Worm (Caenorhabditis elegans) whole organism, L1 larva: ENCODE results near the gene F10D2.16.

Source experiments
- C04F5.9 ChIP-seq: sonication (generic microtip); optimal IDR thresholded peaks from 2 replicates; lab custom pipeline; 2016; ENCODE audit warnings: missing genetic modification characterization, missing compliant biosample characterization
- C16A3.4 ChIP-seq: fragments of 150-350 bp; optimal IDR thresholded peaks from 2 replicates; lab custom pipeline; 2014; ENCODE audit warnings: missing biosample characterization, missing genetic modification characterization
- F16B12.6 ChIP-seq: fragments of 150-350 bp; optimal IDR thresholded peaks from 2 replicates; lab custom pipeline; 2014; ENCODE audit warnings: missing biosample characterization, missing genetic modification characterization
- Y116A8C.19 ChIP-seq: sonication (generic microtip); optimal IDR thresholded peaks from 2 replicates; lab custom pipeline; 2016; ENCODE audit warnings: missing compliant biosample characterization, missing genetic modification characterization, borderline replicate concordance
- aly-2 ChIP-seq: fragments of 150-350 bp; optimal IDR thresholded peaks from 2 replicates; lab custom pipeline; 2014; ENCODE audit warnings: missing biosample characterization, missing genetic modification characterization
- ceh-8 ChIP-seq: fragments of 200-800 bp; sonication (Bioruptor generic); optimal IDR thresholded peaks from 2 replicates; lab custom pipeline; 2018; ENCODE audit warnings: mild to moderate bottlenecking, missing genetic modification characterization, moderate library complexity, missing compliant biosample characterization
- ceh-82 ChIP-seq, 3 experiments: fragments of 150-350 bp in 1 of 3; sonication (generic microtip) in 2 of 3; optimal IDR thresholded peaks; 2 replicates each; lab custom pipeline; 2014 to 2017; ENCODE audit warnings: missing biosample characterization in 3 of 3, missing genetic modification characterization in 3 of 3
- ceh-90 ChIP-seq: sonication (generic microtip); optimal IDR thresholded peaks from 2 replicates; lab custom pipeline; 2016; ENCODE audit warnings: missing genetic modification characterization, missing compliant biosample characterization
- dpl-1 ChIP-seq, 3 experiments: fragments of 150-350 bp in 2 of 3; sonication (generic microtip) in 1 of 3; optimal IDR thresholded peaks; 2 replicates each; lab custom pipeline; 2014 to 2017; ENCODE audit warnings: missing biosample characterization in 3 of 3, missing genetic modification characterization in 3 of 3, missing genetic modification reagents in 3 of 3
- dsc-1 ChIP-seq: sonication (generic microtip); optimal IDR thresholded peaks from 2 replicates; lab custom pipeline; 2016; ENCODE audit warnings: mild to moderate bottlenecking, missing genetic modification characterization, missing compliant biosample characterization
- efl-1 ChIP-seq, 4 experiments: fragments of 150-350 bp; optimal IDR thresholded peaks in 3 of 4; peaks in 1 of 4; 1 replicate in 1 of 4; 2 replicates in 3 of 4; lab custom pipeline; 2014; ENCODE audit warnings: missing biosample characterization in 2 of 4, missing genetic modification characterization in 2 of 4, missing genetic modification reagents in 2 of 4
- efl-3 ChIP-seq: fragments of 200-800 bp; sonication (Bioruptor generic); optimal IDR thresholded peaks from 2 replicates; lab custom pipeline; 2018; ENCODE audit warnings: mild to moderate bottlenecking, missing genetic modification characterization, missing compliant biosample characterization
- egl-13 ChIP-seq: sonication (generic microtip); optimal IDR thresholded peaks from 2 replicates; lab custom pipeline; 2016; ENCODE audit warnings: missing genotype, missing genetic modification reagents, missing genetic modification characterization, missing compliant biosample characterization
- fkh-8 ChIP-seq: sonication (generic microtip); optimal IDR thresholded peaks from 2 replicates; lab custom pipeline; 2016; ENCODE audit warnings: mild to moderate bottlenecking, missing genetic modification characterization, missing compliant biosample characterization
- grh-1 ChIP-seq: fragments of 200-800 bp; sonication (Bioruptor generic); IDR thresholded peaks from 2 replicates; pipeline ENCODE4 v1.3.6; 2022; ENCODE audit warnings: missing genetic modification reagents, missing genetic modification characterization, missing compliant biosample characterization
- hpl-2 ChIP-seq: fragments of 150-350 bp; optimal IDR thresholded peaks from 2 replicates; lab custom pipeline; 2014; ENCODE audit warnings: missing biosample characterization, missing genetic modification reagents, missing genetic modification characterization
- isw-1 ChIP-seq: fragments of 200-800 bp; sonication (Bioruptor generic); IDR thresholded peaks from 2 replicates; pipeline ENCODE4 v1.3.6; 2022; ENCODE audit warnings: missing genetic modification characterization, missing compliant biosample characterization
- jun-1 ChIP-seq: fragments of 150-350 bp; optimal IDR thresholded peaks from 2 replicates; lab custom pipeline; 2014; ENCODE audit warnings: missing biosample characterization, missing genetic modification reagents, missing genetic modification characterization
- lin-13 ChIP-seq: fragments of 150-350 bp; optimal IDR thresholded peaks from 2 replicates; lab custom pipeline; 2014; ENCODE audit warnings: missing biosample characterization, missing genetic modification reagents, missing genetic modification characterization
- lin-14 ChIP-seq: fragments of 200-800 bp; sonication (Bioruptor generic); optimal IDR thresholded peaks from 2 replicates; lab custom pipeline; 2018; ENCODE audit warnings: mild to moderate bottlenecking, missing genetic modification characterization, moderate library complexity, missing compliant biosample characterization
- lin-35 ChIP-seq, 2 experiments: fragments of 150-350 bp; optimal IDR thresholded peaks; 2 replicates each; lab custom pipeline; 2014; ENCODE audit warnings: missing biosample characterization in 2 of 2, missing genetic modification characterization in 2 of 2, missing genetic modification reagents in 2 of 2
- lir-3 ChIP-seq: sonication (generic microtip); optimal IDR thresholded peaks from 2 replicates; lab custom pipeline; 2016; ENCODE audit warnings: mild to moderate bottlenecking, missing genetic modification characterization, moderate library complexity, missing compliant biosample characterization; ENCODE audit not compliant: poor library complexity
- lsy-2 ChIP-seq, 2 experiments: fragments of 150-350 bp; optimal IDR thresholded peaks; 2 replicates each; lab custom pipeline; 2014; ENCODE audit warnings: missing biosample characterization in 2 of 2, missing genetic modification characterization in 2 of 2
- mdl-1 ChIP-seq, 2 experiments: fragments of 150-350 bp; optimal IDR thresholded peaks; 2 replicates each; lab custom pipeline; 2014 to 2017; ENCODE audit warnings: missing biosample characterization in 2 of 2, missing genetic modification characterization in 2 of 2, inconsistent platforms in 1 of 2
- mep-1 ChIP-seq: fragments of 150-350 bp; optimal IDR thresholded peaks from 2 replicates; lab custom pipeline; 2014; ENCODE audit warnings: missing biosample characterization, missing genetic modification characterization
- nhr-12 ChIP-seq: sonication (generic microtip); optimal IDR thresholded peaks from 2 replicates; lab custom pipeline; 2017; ENCODE audit warnings: missing biosample characterization, missing genetic modification characterization
- nhr-20 ChIP-seq: sonication (generic microtip); optimal IDR thresholded peaks from 2 replicates; lab custom pipeline; 2016; ENCODE audit warnings: mild to moderate bottlenecking, missing genetic modification characterization, missing compliant biosample characterization
- nhr-47 ChIP-seq: sonication (generic microtip); optimal IDR thresholded peaks from 2 replicates; lab custom pipeline; 2016; ENCODE audit warnings: mild to moderate bottlenecking, missing genetic modification characterization, moderate library complexity, missing compliant biosample characterization
- nhr-71 ChIP-seq: sonication (generic microtip); optimal IDR thresholded peaks from 2 replicates; lab custom pipeline; 2016; ENCODE audit warnings: mild to moderate bottlenecking, missing genetic modification characterization, moderate library complexity, missing compliant biosample characterization
- nhr-77 ChIP-seq: fragments of 150-350 bp; optimal IDR thresholded peaks from 2 replicates; lab custom pipeline; 2014; ENCODE audit warnings: missing biosample characterization, missing genetic modification characterization
- nhr-85 ChIP-seq: sonication (generic microtip); peaks from one replicate; lab custom pipeline; 2016; ENCODE audit warnings: missing genetic modification characterization, inconsistent platforms, missing compliant biosample characterization
- nhr-90 ChIP-seq: sonication (generic microtip); optimal IDR thresholded peaks from 2 replicates; lab custom pipeline; 2016; ENCODE audit warnings: mild to moderate bottlenecking, missing genetic modification characterization, missing compliant biosample characterization; ENCODE audit not compliant: poor library complexity
- pax-3 ChIP-seq: fragments of 200-800 bp; sonication (Bioruptor generic); optimal IDR thresholded peaks from 2 replicates; lab custom pipeline; 2018; ENCODE audit warnings: mild to moderate bottlenecking, missing genetic modification characterization, moderate library complexity, missing compliant biosample characterization
- pqm-1 ChIP-seq: sonication (generic microtip); optimal IDR thresholded peaks from 3 replicates; lab custom pipeline; 2017; ENCODE audit warnings: missing biosample characterization, missing genetic modification characterization
- skn-1 ChIP-seq: fragments of 150-350 bp; optimal IDR thresholded peaks from 2 replicates; lab custom pipeline; 2014; ENCODE audit warnings: missing biosample characterization, missing genetic modification characterization
- snpc-4 ChIP-seq: fragments of 150-350 bp; optimal IDR thresholded peaks from 2 replicates; lab custom pipeline; 2014; ENCODE audit warnings: missing biosample characterization, missing genetic modification characterization
- snu-23 ChIP-seq: sonication (generic microtip); optimal IDR thresholded peaks from 2 replicates; lab custom pipeline; 2016; ENCODE audit warnings: missing genetic modification characterization, missing compliant biosample characterization
- sox-4 ChIP-seq: sonication (generic microtip); optimal IDR thresholded peaks from 2 replicates; lab custom pipeline; 2016; ENCODE audit warnings: missing genetic modification characterization, missing compliant biosample characterization
- sptf-1 ChIP-seq: fragments of 150-350 bp; optimal IDR thresholded peaks from 2 replicates; lab custom pipeline; 2014; ENCODE audit warnings: missing biosample characterization, missing genetic modification characterization
- swsn-7 ChIP-seq: sonication (generic microtip); optimal IDR thresholded peaks from 2 replicates; lab custom pipeline; 2016; ENCODE audit warnings: missing genetic modification characterization, missing compliant biosample characterization
- tbx-2 ChIP-seq: sonication (generic microtip); optimal IDR thresholded peaks from 2 replicates; lab custom pipeline; 2016; ENCODE audit warnings: missing genetic modification characterization, missing compliant biosample characterization
- tlp-1 ChIP-seq: fragments of 150-350 bp; optimal IDR thresholded peaks from 2 replicates; lab custom pipeline; 2014; ENCODE audit warnings: missing biosample characterization, missing genetic modification characterization
- unc-130 ChIP-seq: fragments of 150-350 bp; optimal IDR thresholded peaks from 2 replicates; lab custom pipeline; 2017; ENCODE audit warnings: missing biosample characterization, missing genetic modification characterization, inconsistent platforms
- unc-30 ChIP-seq: sonication (generic microtip); optimal IDR thresholded peaks from 2 replicates; lab custom pipeline; 2017; ENCODE audit warnings: missing biosample characterization, missing genetic modification characterization
- unc-86 ChIP-seq: sonication (generic microtip); optimal IDR thresholded peaks from 2 replicates; lab custom pipeline; 2016; ENCODE audit warnings: missing genetic modification characterization, missing compliant biosample characterization
- unc-98 ChIP-seq: fragments of 200-800 bp; sonication (Bioruptor generic); IDR thresholded peaks from 2 replicates; pipeline ENCODE4 v1.3.6; 2022; ENCODE audit warnings: missing genetic modification characterization, missing compliant biosample characterization
- xbp-1 ChIP-seq: sonication (generic microtip); optimal IDR thresholded peaks from 2 replicates; lab custom pipeline; 2016; ENCODE audit warnings: missing genetic modification characterization, missing compliant biosample characterization
- ztf-11 ChIP-seq, 2 experiments: sonication (generic microtip); optimal IDR thresholded peaks; 2 replicates each; lab custom pipeline; 2016 to 2017; ENCODE audit warnings: missing genetic modification characterization in 2 of 2, missing biosample characterization in 1 of 2, missing compliant biosample characterization in 1 of 2
- ztf-4 ChIP-seq: fragments of 150-350 bp; optimal IDR thresholded peaks from 2 replicates; lab custom pipeline; 2014; ENCODE audit warnings: missing biosample characterization, missing genetic modification characterization

The F10D2.16 gene

DNA sequence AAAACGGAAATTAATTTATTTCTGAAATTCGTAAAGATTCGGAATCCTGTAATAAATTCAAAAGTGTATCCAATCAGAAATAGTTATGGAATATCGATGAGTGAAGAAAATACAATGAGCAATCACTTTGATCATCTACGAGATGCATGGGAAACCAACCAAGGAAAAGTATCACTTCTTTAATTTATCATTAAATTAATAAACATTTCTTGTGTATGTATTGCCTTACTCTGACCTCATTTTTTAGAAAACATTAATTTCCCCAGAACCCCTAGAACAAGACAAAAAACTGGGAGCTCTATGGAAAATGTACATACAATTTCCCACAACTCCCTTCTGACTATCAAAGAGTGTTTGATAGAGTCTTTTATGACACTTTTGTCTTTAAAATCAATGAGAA, at the start of gene F10D2.16:
TSS of gene F10D2.16 (plus strand) at position 301 of the 400 bp plus-strand sequence.
- TF ChIP-seq grh-1 (GFP tag; lab: Robert Waterston, UW) (no peak), fkh-8 (tag; lab: Kevin White, UChicago) (no peak), aly-2 (tag; lab: Kevin White, UChicago) (no peak), skn-1 (no peak), efl-1 (optimal IDR thresholded peaks at IDR 0.05; lab: Kevin White, UChicago) (no peak), efl-1 (GFP tag; optimal IDR thresholded peaks at IDR 0.05 in 1 of 2; lab: Kevin White, UChicago) (peak in 1 of 2 experiments; percentile 39), ceh-82 (tag; optimal IDR thresholded peaks at IDR 0.05; lab: Kevin White, UChicago) (no peak)
- TF ChIP-seq, all 84 proteins: peak for 1

DNA sequence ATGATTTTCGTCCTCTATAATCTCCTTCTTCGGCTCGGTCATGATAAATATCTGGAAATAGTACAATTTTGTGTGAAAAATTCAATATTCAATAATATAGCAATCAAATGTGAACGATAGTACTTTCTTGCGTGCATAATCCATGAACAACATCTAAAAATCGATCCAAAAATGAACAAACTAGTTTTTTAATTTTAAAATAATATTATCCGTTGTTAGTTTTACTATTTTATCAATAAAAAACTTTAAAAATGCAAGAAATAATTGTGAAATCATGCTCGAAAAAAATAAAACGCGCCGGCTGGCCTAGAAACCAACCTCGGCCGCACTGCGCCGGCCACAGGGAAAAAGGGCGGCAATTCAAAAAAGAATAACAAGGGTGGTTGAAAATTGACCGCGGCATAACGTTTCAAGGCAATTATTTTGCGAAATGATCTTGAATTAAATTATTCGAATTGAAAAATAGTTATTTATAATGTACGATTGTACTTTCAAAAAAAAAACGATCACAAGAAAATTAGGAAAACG, 49.4 kb upstream of the F10D2.16 start, which contains the start of gene mys-1:
TSS of gene mys-1 (minus strand) at position 51 of the 528 bp plus-strand sequence.
- TF ChIP-seq pax-3 (tag; lab: Kevin White, UChicago) = peak; percentile 78
- peak; percentile 88 for TF ChIP-seq nhr-85
- TF ChIP-seq nhr-71 (tag; lab: Kevin White, UChicago) = peak; percentile 83
- peak; percentile 35; the same call in 1 of the 2 replicates for TF ChIP-seq isw-1 (GFP tag; lab: Robert Waterston, UW)
- no peak for TF ChIP-seq sptf-1 (tag; lab: Kevin White, UChicago)
- peak; percentile 39 for TF ChIP-seq C04F5.9 (tag; lab: Kevin White, UChicago)
- peak; percentile 83 for TF ChIP-seq nhr-20
- peak in 1 of 2 experiments; percentile 21 for TF ChIP-seq mdl-1 (tag; optimal IDR thresholded peaks at IDR 0.05; lab: Kevin White, UChicago)
- peak; percentile 86 to 94 (median 90) for TF ChIP-seq dpl-1 (GFP tag; optimal IDR thresholded peaks at IDR 0.05; lab: Kevin White, UChicago)
- TF ChIP-seq lin-35 (GFP tag; optimal IDR thresholded peaks at IDR 0.05; lab: Kevin White, UChicago) = peak; percentile 95
- TF ChIP-seq egl-13 (tag; lab: Kevin White, UChicago) = peak; percentile 68
- TF ChIP-seq lin-13 (GFP tag; lab: Kevin White, UChicago) = peak; percentile 34
- TF ChIP-seq xbp-1 = peak; percentile 77
- TF ChIP-seq efl-3 = no peak
- peak; percentile 84 for TF ChIP-seq nhr-90 (tag; lab: Kevin White, UChicago)
- TF ChIP-seq swsn-7 = peak; percentile 69
- TF ChIP-seq nhr-77 = no peak
- no peak for TF ChIP-seq unc-130 (tag; lab: Kevin White, UChicago)
- TF ChIP-seq tlp-1 (tag; lab: Kevin White, UChicago) = no peak
- TF ChIP-seq ztf-4 (tag; lab: Kevin White, UChicago) = no peak
- TF ChIP-seq ztf-11 (tag; optimal IDR thresholded peaks at IDR 0.05; lab: Kevin White, UChicago) = peak in 1 of 2 experiments; percentile 81
- TF ChIP-seq lir-3 (tag; lab: Kevin White, UChicago) = peak; percentile 89
- TF ChIP-seq jun-1 (tag; lab: Kevin White, UChicago) = peak; percentile 10
- peak; percentile 84 for TF ChIP-seq tbx-2 (tag; lab: Kevin White, UChicago)
- TF ChIP-seq Y116A8C.19 (tag; lab: Kevin White, UChicago) = peak; percentile 38
- peak; percentile 46; the same call in 1 of the 2 replicates for TF ChIP-seq unc-98 (GFP tag; lab: Robert Waterston, UW)
- TF ChIP-seq F16B12.6 = peak; percentile 7
- no peak for TF ChIP-seq nhr-12 (tag; lab: Kevin White, UChicago)
- peak; percentile 83 for TF ChIP-seq nhr-47 (tag; lab: Kevin White, UChicago)
- peak; percentile 36 for TF ChIP-seq ceh-8 (GFP tag; lab: Kevin White, UChicago)
- peak; percentile 89 for TF ChIP-seq ceh-90 (tag; lab: Kevin White, UChicago)
- TF ChIP-seq efl-1 (optimal IDR thresholded peaks at IDR 0.05; lab: Kevin White, UChicago) = peak; percentile 93 to 94
- peak; percentile 93 to 99 for TF ChIP-seq efl-1 (GFP tag; optimal IDR thresholded peaks at IDR 0.05 in 1 of 2; lab: Kevin White, UChicago)
- TF ChIP-seq lsy-2 (tag; optimal IDR thresholded peaks at IDR 0.05; lab: Kevin White, UChicago) = peak; percentile 48 to 54
- peak; percentile 59 for TF ChIP-seq unc-86 (tag; lab: Kevin White, UChicago)
- no peak for TF ChIP-seq hpl-2
- peak; percentile 54 for TF ChIP-seq mep-1 (tag; lab: Kevin White, UChicago)
- TF ChIP-seq snpc-4 (tag; lab: Kevin White, UChicago) = peak; percentile 17
- TF ChIP-seq lin-14 = peak; percentile 72
- TF ChIP-seq snu-23 (GFP tag; lab: Kevin White, UChicago) = peak; percentile 62
- TF ChIP-seq ceh-82 (tag; optimal IDR thresholded peaks at IDR 0.05; lab: Kevin White, UChicago) = peak; percentile 31 to 41 (median 35)
- peak; percentile 52 for TF ChIP-seq fkh-8 (tag; lab: Kevin White, UChicago)
- peak; percentile 32 for TF ChIP-seq C16A3.4
- TF ChIP-seq unc-30 (tag; lab: Kevin White, UChicago) = no peak
- peak; percentile 72 for TF ChIP-seq dsc-1 (tag; lab: Kevin White, UChicago)
- no peak for TF ChIP-seq pqm-1 (tag; lab: Kevin White, UChicago)
- TF ChIP-seq sox-4 (tag; lab: Kevin White, UChicago) = peak; percentile 73
